Fruit fly (Drosophila melanogaster): ENCODE results near the gene aru.

Gene aru

DNA sequence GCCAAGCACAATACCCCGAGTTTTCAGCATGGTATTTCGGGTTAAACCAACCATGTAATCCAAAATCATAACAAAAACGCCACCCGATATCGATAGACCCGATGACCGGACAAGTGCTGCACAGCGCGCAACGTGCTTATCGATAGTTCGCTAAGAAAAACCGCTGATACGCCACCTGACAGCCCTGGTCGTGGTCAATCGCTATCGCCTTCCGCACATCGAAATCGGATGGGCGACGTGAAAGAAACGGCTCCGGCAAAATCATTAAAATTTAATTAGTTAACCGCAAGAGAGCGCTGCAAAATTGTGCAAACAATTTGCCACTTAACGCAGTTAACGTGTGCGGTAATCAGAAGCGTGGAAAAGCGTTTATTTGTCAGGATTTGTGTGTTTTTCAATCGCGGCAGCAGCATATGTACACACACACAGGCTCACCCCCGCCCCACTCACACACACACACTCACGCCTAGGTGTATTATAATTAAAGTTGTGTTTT, 42.3 kb downstream of the aru start, which contains the start of the genes CG3862 and dock:
Gene CG3862 (minus strand): TSS at position 94 of the 496 bp plus-strand sequence.
Gene dock (plus strand): TSS at position 202 of the 496 bp plus-strand sequence.
- no peak for TF ChIP-seq Dll (optimal IDR thresholded peaks at IDR 0.05)
- TF ChIP-seq psq (optimal IDR thresholded peaks at IDR 0.05): no peak
- TF ChIP-seq usp (GFP tag; optimal IDR thresholded peaks at IDR 0.05): no peak
- TF ChIP-seq EcR (GFP tag; optimal IDR thresholded peaks at IDR 0.05): no peak
- TF ChIP-seq pan (optimal IDR thresholded peaks at IDR 0.05): no peak
- TF ChIP-seq CG8478 (optimal IDR thresholded peaks at IDR 0.05): no peak

DNA sequence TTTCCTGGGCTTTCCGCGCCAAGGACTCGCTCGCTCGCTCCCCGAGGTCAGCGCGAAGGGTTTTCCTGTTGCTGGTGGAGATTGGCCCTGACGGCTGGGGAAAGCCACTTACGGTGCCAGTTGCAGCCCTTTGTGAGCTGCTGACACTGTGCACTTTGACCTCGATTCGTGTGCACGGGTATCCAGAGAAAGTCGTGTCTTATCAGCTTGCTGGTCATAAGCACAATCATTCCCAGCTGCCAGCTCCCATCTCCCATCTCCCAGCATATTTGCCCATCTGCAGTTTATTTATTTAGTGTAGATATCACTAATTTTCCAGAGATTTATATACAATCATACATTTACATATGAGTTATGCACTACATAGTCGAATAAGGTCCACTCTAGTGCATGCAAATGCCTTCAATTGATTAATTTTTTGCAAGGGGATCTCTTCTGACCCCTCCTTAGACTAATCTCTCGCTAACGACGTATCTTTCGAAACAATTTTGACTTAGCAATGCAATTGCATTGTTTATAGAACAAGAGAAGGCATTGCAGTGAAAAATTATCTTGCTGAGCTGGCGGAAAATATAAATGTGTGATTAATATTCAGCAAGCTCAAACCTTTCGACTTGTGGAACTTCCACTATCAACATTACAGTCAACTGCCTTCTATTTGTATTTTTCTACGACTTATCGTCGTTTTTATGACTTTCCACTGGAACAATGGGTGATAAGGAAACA, 46.0 kb downstream of the aru start:
- TF ChIP-seq CG8478 (optimal IDR thresholded peaks at IDR 0.05): no peak
- no peak for TF ChIP-seq Dll (optimal IDR thresholded peaks at IDR 0.05)
- TF ChIP-seq EcR (GFP tag; optimal IDR thresholded peaks at IDR 0.05): no peak
- no peak for TF ChIP-seq usp (GFP tag; optimal IDR thresholded peaks at IDR 0.05)
- no peak for TF ChIP-seq psq (optimal IDR thresholded peaks at IDR 0.05)
- TF ChIP-seq pan (optimal IDR thresholded peaks at IDR 0.05): no peak

DNA sequence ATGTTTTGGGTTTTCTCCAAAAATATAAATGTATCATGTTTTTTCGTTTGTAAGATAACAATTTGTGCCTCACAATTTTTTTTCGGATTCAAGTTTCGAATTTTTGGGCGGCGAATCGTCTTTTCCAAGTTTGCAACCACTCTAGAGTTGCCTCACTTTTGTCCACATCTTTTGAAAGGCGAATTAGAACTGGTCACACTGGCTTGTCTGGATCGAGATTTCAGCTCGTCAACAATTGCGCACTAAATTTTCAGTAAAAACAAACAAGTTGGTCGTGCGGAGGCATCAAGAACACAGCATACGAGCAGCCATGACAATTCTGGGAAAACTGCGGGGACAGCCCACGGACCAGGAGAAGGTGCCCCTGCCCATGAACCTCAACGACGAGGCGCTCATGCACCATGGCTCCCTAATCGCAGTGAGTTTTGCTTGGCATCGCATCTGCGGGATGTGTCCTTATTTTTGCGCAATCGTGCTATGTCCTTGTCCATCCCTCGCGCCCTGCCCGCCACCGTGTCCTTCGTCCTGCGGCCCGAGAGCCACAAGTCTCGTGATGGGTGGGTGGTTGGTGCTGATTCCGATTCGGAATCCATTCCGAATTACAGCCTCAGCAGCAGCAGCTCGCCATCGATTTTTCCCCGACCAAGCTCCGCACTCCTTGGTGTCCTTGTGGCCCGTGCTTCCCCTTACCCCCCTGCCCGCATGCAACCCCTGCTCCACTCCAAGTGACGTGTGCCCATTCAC, 46.7 kb downstream of the aru start, which contains the start of gene CG3662:
Gene CG3662 (plus strand): TSS at position 48 of the 744 bp plus-strand sequence.
- no peak for TF ChIP-seq psq (optimal IDR thresholded peaks at IDR 0.05)

DNA sequence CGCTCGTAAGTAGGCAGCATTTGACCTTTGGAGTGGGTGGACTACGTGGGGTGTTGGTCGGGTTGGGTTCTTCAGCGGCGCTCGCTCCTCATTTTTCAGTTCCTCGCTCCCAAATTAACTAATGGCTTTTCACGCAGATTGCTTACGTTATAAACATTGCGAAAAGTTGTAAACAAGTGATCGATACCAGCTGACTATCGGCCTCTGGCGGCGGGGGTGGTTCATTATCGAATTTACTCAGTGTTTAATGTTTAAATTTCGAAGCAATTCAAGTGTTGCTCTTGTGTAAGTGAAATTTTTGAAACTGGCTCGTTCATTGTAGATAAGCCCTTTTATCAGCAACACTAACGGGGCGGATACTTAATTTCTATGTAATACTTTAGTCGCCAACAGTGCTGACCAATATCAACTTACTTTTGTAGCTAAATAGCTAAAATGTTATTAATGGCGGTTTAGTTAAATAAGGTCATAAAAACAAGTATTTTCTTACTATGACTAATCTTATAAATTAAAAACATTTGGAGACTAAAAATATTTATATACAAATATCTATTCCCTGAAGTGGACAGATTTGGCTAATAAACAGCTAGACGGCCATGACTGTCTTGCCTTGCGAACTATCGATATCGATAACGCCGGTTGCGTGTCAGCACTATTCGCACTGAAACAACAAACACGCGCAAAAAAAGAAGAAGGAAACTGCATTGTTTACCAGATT, 48.7 kb downstream of the aru start, which contains the start of the genes PGAP2 and Clp:
Gene PGAP2 (minus strand): TSS at position 194 of the 718 bp plus-strand sequence.
Gene Clp (plus strand): TSS at position 650 of the 718 bp plus-strand sequence.
- TF ChIP-seq Dll (optimal IDR thresholded peaks at IDR 0.05): no peak
- no peak for TF ChIP-seq psq (optimal IDR thresholded peaks at IDR 0.05)
- no peak for TF ChIP-seq usp (GFP tag; optimal IDR thresholded peaks at IDR 0.05)
- no peak for TF ChIP-seq CG8478 (optimal IDR thresholded peaks at IDR 0.05)
- no peak for TF ChIP-seq EcR (GFP tag; optimal IDR thresholded peaks at IDR 0.05)
- no peak for TF ChIP-seq pan (optimal IDR thresholded peaks at IDR 0.05)

DNA sequence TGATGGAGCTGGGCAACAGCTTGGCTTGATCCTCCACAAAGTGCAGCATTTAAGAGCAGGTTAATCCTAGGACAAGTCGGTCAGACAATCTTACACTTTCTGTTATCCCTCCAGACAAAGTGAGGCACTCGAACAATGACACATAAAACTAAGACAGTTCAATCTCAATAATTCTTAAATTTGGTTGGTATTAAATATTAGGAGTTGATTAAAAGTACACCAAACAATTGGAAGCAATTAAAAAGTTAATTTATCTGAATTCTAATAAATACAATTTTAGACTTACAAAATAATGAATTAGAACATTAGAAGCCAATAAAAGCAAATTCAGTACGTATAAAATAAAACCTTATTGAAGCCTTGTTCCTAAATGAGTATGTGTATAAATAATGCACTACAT, 50.3 kb downstream of the aru start, which contains the start of gene CG15880:
Gene CG15880 (minus strand): TSS at position 101 of the 400 bp plus-strand sequence.
- TF ChIP-seq psq (optimal IDR thresholded peaks at IDR 0.05) (no peak), CG8478 (optimal IDR thresholded peaks at IDR 0.05) (no peak), EcR (GFP tag; optimal IDR thresholded peaks at IDR 0.05) (no peak), usp (GFP tag; optimal IDR thresholded peaks at IDR 0.05) (no peak), Dll (optimal IDR thresholded peaks at IDR 0.05) (no peak), pan (optimal IDR thresholded peaks at IDR 0.05) (no peak)

DNA sequence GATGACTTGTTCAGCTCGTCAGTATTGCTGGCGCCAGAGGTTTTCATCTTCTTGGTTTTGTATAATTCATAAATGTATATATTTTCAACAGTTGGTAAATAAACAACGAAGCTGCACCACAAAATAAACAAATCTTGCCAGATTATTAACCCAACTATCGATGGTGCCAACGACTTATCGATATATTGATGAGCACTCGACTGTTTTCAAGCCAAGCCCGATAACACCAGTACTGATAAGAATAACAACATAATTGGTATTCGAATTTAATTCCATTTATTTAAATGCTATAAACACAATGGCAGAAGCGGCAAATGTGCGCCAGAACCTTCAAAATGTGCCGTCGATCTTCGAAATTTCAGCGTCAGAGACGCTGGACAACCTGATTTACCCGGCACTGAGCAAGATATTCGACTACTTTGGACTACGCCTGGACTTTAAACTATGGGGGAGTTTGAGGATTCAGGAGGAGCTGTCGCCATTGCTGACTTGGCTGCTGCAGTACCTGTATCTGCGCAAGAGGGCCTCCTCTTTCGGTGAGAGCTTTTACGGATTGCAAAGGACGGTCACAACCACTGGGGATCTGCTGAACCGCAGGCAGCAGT, 52.3 kb downstream of the aru start, which contains the start of the genes Saf6 and Pex12:
Gene Saf6 (minus strand): TSS at position 166 of the 605 bp plus-strand sequence.
Gene Pex12 (plus strand): TSS at position 209 of the 605 bp plus-strand sequence.
- TF ChIP-seq CG8478 (optimal IDR thresholded peaks at IDR 0.05): no peak
- no peak for TF ChIP-seq EcR (GFP tag; optimal IDR thresholded peaks at IDR 0.05)
- no peak for TF ChIP-seq psq (optimal IDR thresholded peaks at IDR 0.05)
- TF ChIP-seq pan (optimal IDR thresholded peaks at IDR 0.05): no peak
- TF ChIP-seq Dll (optimal IDR thresholded peaks at IDR 0.05): no peak
- TF ChIP-seq usp (GFP tag; optimal IDR thresholded peaks at IDR 0.05): no peak
